Worm (Caenorhabditis elegans) whole organism, L1 larva: ENCODE results near the gene clp-7.

Source experiments
- aly-2 ChIP-seq: fragments of 150-350 bp; optimal IDR thresholded peaks from 2 replicates; lab custom pipeline; 2014; ENCODE audit warnings: missing biosample characterization, missing genetic modification characterization
- ama-1 ChIP-seq: fragments of 150-350 bp; optimal IDR thresholded peaks from 2 replicates; lab custom pipeline; 2014
- fkh-10 ChIP-seq: sonication (generic microtip); optimal IDR thresholded peaks from 2 replicates; lab custom pipeline; 2017; ENCODE audit warnings: missing biosample characterization, missing genetic modification reagents, missing genetic modification characterization
- fos-1 ChIP-seq: fragments of 150-350 bp; optimal IDR thresholded peaks from 2 replicates; lab custom pipeline; 2014; ENCODE audit warnings: missing biosample characterization, missing genetic modification characterization
- mep-1 ChIP-seq: fragments of 150-350 bp; optimal IDR thresholded peaks from 2 replicates; lab custom pipeline; 2014; ENCODE audit warnings: missing biosample characterization, missing genetic modification characterization
- nhr-11 ChIP-seq: fragments of 150-350 bp; optimal IDR thresholded peaks from 2 replicates; lab custom pipeline; 2014; ENCODE audit warnings: missing biosample characterization, missing genetic modification characterization
- nhr-12 ChIP-seq: sonication (generic microtip); optimal IDR thresholded peaks from 2 replicates; lab custom pipeline; 2017; ENCODE audit warnings: missing biosample characterization, missing genetic modification characterization
- skn-1 ChIP-seq: fragments of 150-350 bp; optimal IDR thresholded peaks from 2 replicates; lab custom pipeline; 2014; ENCODE audit warnings: missing biosample characterization, missing genetic modification characterization
- snpc-4 ChIP-seq: fragments of 150-350 bp; optimal IDR thresholded peaks from 2 replicates; lab custom pipeline; 2014; ENCODE audit warnings: missing biosample characterization, missing genetic modification characterization
- sptf-1 ChIP-seq: fragments of 150-350 bp; optimal IDR thresholded peaks from 2 replicates; lab custom pipeline; 2014; ENCODE audit warnings: missing biosample characterization, missing genetic modification characterization
- tbx-2 ChIP-seq: sonication (generic microtip); optimal IDR thresholded peaks from 2 replicates; lab custom pipeline; 2016; ENCODE audit warnings: missing genetic modification characterization, missing compliant biosample characterization

DNA sequence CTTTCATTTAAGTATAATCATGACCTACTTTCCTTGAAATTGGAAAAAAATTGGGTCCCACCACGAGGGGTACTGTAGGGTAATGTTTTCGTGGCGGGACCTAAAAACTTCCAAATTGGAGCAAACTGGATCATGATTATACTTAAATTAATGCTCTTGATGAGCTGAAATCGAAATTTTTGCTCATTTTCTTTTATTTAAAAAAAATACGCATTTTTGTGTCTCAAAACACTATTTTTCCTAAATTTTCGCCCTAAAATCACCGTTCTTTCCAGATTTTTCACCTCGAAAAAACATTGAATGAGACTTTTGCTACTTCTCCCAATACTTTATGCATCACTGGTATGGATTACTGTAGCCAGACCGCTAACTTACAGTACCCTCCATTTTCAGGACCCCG lies 39.5 kb downstream of the clp-7 start, which contains the start of gene spp-31:
- no peak for TF ChIP-seq mep-1
- TF ChIP-seq aly-2 (tag; lab: Kevin White, UChicago) = no peak
- no peak for TF ChIP-seq nhr-11 (tag; lab: Kevin White, UChicago)
- TF ChIP-seq ama-1 (lab: Kevin White, UChicago) = no peak
- no peak for TF ChIP-seq nhr-12 (tag; lab: Kevin White, UChicago)
- no peak for TF ChIP-seq snpc-4 (tag; lab: Kevin White, UChicago)
- no peak for TF ChIP-seq tbx-2 (tag; lab: Kevin White, UChicago)
- TF ChIP-seq fos-1 (tag; lab: Kevin White, UChicago) = no peak
- no peak for TF ChIP-seq skn-1 (tag; lab: Kevin White, UChicago)
- TF ChIP-seq sptf-1 (tag; lab: Kevin White, UChicago) = no peak
- TF ChIP-seq fkh-10 (GFP tag; lab: Kevin White, UChicago) = no peak
